Worm (Caenorhabditis elegans) whole organism, L2 larva: ENCODE measurements around the gene str-93.
A peak's percentile ranks its signal among the peaks of the same experiment; 100 is the strongest.

Experiments used
- C34F6.9 ChIP-seq: fragments of 150-350 bp; optimal IDR thresholded peaks from 2 replicates; lab custom pipeline; 2014; ENCODE audit warnings: missing biosample characterization, missing genetic modification characterization
- F13H6.1 ChIP-seq: sonication (generic microtip); optimal IDR thresholded peaks from 2 replicates; lab custom pipeline; 2016; ENCODE audit warnings: missing genetic modification characterization, missing compliant biosample characterization
- Y55F3AM.14 ChIP-seq: fragments of 200-800 bp; sonication (Bioruptor generic); optimal IDR thresholded peaks from 2 replicates; lab custom pipeline; 2018; ENCODE audit warnings: mild to moderate bottlenecking, missing genetic modification characterization, missing compliant biosample characterization
- alr-1 ChIP-seq: fragments of 150-350 bp; optimal IDR thresholded peaks from 2 replicates; lab custom pipeline; 2014; ENCODE audit warnings: missing biosample characterization, missing genetic modification characterization
- blmp-1 ChIP-seq: sonication (generic microtip); optimal IDR thresholded peaks from 2 replicates; lab custom pipeline; 2017; ENCODE audit warnings: missing genetic modification characterization, mild to moderate bottlenecking, missing compliant biosample characterization, antibody characterized with exemption, moderate library complexity; ENCODE audit not compliant: insufficient read depth
- ceh-16 ChIP-seq: fragments of 150-350 bp; optimal IDR thresholded peaks from 2 replicates; lab custom pipeline; 2014; ENCODE audit warnings: missing biosample characterization, missing genetic modification characterization
- dmd-4 ChIP-seq: sonication (generic microtip); optimal IDR thresholded peaks from 2 replicates; lab custom pipeline; 2017; ENCODE audit warnings: missing biosample characterization, missing genetic modification characterization
- egl-27 ChIP-seq: sonication (generic microtip); optimal IDR thresholded peaks from 3 replicates; lab custom pipeline; 2017; ENCODE audit warnings: missing biosample characterization, missing genetic modification reagents, missing genetic modification characterization
- elt-1 ChIP-seq: fragments of 150-350 bp; optimal IDR thresholded peaks from 2 replicates; lab custom pipeline; 2014; ENCODE audit warnings: missing biosample characterization, missing genetic modification characterization
- elt-3 ChIP-seq: sonication (generic microtip); optimal IDR thresholded peaks from 2 replicates; lab custom pipeline; 2017; ENCODE audit warnings: missing biosample characterization, missing genetic modification characterization
- fos-1 ChIP-seq: fragments of 150-350 bp; optimal IDR thresholded peaks from 2 replicates; lab custom pipeline; 2014; ENCODE audit warnings: missing biosample characterization, missing genetic modification characterization
- lin-11 ChIP-seq: fragments of 150-350 bp; sonication (generic microtip); optimal IDR thresholded peaks from 2 replicates; lab custom pipeline; 2014; ENCODE audit warnings: missing biosample characterization, missing genetic modification characterization, inconsistent platforms, mixed read lengths
- lin-13 ChIP-seq: fragments of 150-350 bp; optimal IDR thresholded peaks from 2 replicates; lab custom pipeline; 2014; ENCODE audit warnings: missing biosample characterization, missing genetic modification reagents, missing genetic modification characterization
- lsy-2 ChIP-seq, 2 experiments: fragments of 150-350 bp in 1 of 2; sonication (generic microtip) in 1 of 2; optimal IDR thresholded peaks; 2 replicates each; lab custom pipeline; 2014 to 2017; ENCODE audit warnings: missing biosample characterization in 2 of 2, missing genetic modification characterization in 2 of 2
- mab-5 ChIP-seq: fragments of 150-350 bp; optimal IDR thresholded peaks from 2 replicates; lab custom pipeline; 2014; ENCODE audit warnings: missing biosample characterization, missing genetic modification characterization
- mdl-1 ChIP-seq, 2 experiments: fragments of 150-350 bp in 1 of 2; sonication (generic microtip) in 1 of 2; optimal IDR thresholded peaks; 2 replicates each; lab custom pipeline; 2017; ENCODE audit warnings: missing biosample characterization in 2 of 2, missing genetic modification characterization in 2 of 2
- nhr-11 ChIP-seq: fragments of 150-350 bp; optimal IDR thresholded peaks from 2 replicates; lab custom pipeline; 2014; ENCODE audit warnings: missing biosample characterization, missing genetic modification characterization
- nhr-21 ChIP-seq: fragments of 150-350 bp; optimal IDR thresholded peaks from 2 replicates; lab custom pipeline; 2014; ENCODE audit warnings: missing biosample characterization, missing genetic modification characterization
- nhr-237 ChIP-seq: fragments of 150-350 bp; optimal IDR thresholded peaks from 2 replicates; lab custom pipeline; 2014; ENCODE audit warnings: missing biosample characterization, missing genetic modification characterization
- nhr-77 ChIP-seq: fragments of 150-350 bp; optimal IDR thresholded peaks from 2 replicates; lab custom pipeline; 2014; ENCODE audit warnings: missing biosample characterization, missing genetic modification characterization
- peb-1 ChIP-seq: fragments of 150-350 bp; optimal IDR thresholded peaks from 2 replicates; lab custom pipeline; 2014; ENCODE audit warnings: missing biosample characterization, missing genetic modification characterization
- skn-1 ChIP-seq: sonication (generic microtip); optimal IDR thresholded peaks from 2 replicates; lab custom pipeline; 2017; ENCODE audit warnings: missing biosample characterization, missing genetic modification characterization
- sma-3 ChIP-seq: sonication (generic microtip); optimal IDR thresholded peaks from 2 replicates; lab custom pipeline; 2016; ENCODE audit warnings: missing genetic modification reagents, missing genetic modification characterization, missing compliant biosample characterization
- sma-9 ChIP-seq, 2 experiments: fragments of 150-350 bp in 1 of 2; sonication (generic microtip) in 1 of 2; optimal IDR thresholded peaks; 2 replicates each; lab custom pipeline; 2014 to 2016; ENCODE audit warnings: missing genetic modification characterization in 2 of 2, mild to moderate bottlenecking in 1 of 2, missing biosample characterization in 1 of 2, missing compliant biosample characterization in 1 of 2, missing genetic modification reagents in 1 of 2, moderate library complexity in 1 of 2
- snpc-4 ChIP-seq: fragments of 150-350 bp; optimal IDR thresholded peaks from 2 replicates; lab custom pipeline; 2014; ENCODE audit warnings: missing biosample characterization, missing genetic modification characterization
- unc-62 ChIP-seq: fragments of 150-350 bp; optimal IDR thresholded peaks from 2 replicates; lab custom pipeline; 2014; ENCODE audit warnings: missing biosample characterization, missing genetic modification reagents, missing genetic modification characterization
- zag-1 ChIP-seq: fragments of 150-350 bp; optimal IDR thresholded peaks from 2 replicates; lab custom pipeline; 2014; ENCODE audit warnings: missing biosample characterization, missing genetic modification characterization
- ztf-1 ChIP-seq: fragments of 200-800 bp; sonication (Bioruptor generic); conservative IDR thresholded peaks from 2 replicates; pipeline ENCODE4 v1.3.6; 2022; ENCODE audit warnings: missing genetic modification characterization, missing compliant biosample characterization
- ztf-11 ChIP-seq: sonication (generic microtip); optimal IDR thresholded peaks from 2 replicates; lab custom pipeline; 2017; ENCODE audit warnings: missing biosample characterization, missing genetic modification characterization

Gene str-93

ce11 chrV:17695802-17696201 is 22.6 kb upstream of the str-93 start, which contains the start of gene Y26G10.1:
Y26G10.1 (minus strand) TSS chrV:17695902.
- TF ChIP-seq dmd-4 (no peak), elt-1 (tag; lab: Kevin White, UChicago) (no peak), F13H6.1 (tag; lab: Kevin White, UChicago) (no peak), mab-5 (tag; lab: Kevin White, UChicago) (no peak), alr-1 (tag; lab: Kevin White, UChicago) (no peak), ceh-16 (tag; lab: Kevin White, UChicago) (no peak), C34F6.9 (tag; lab: Kevin White, UChicago) (no peak), fos-1 (no peak), peb-1 (tag; lab: Kevin White, UChicago) (no peak), snpc-4 (tag; lab: Kevin White, UChicago) (no peak), lsy-2 (tag; optimal IDR thresholded peaks at IDR 0.05; lab: Kevin White, UChicago) (no peak), unc-62 (GFP tag; lab: Kevin White, UChicago) (no peak), lin-13 (GFP tag; lab: Kevin White, UChicago) (no peak), nhr-237 (no peak), ztf-1 (GFP tag; lab: Robert Waterston, UW) (no peak), nhr-11 (no peak), nhr-21 (no peak)

ce11 chrV:17694260-17694659 is 21.0 kb upstream of the str-93 start:
- TF ChIP-seq snpc-4 (tag; lab: Kevin White, UChicago): no peak
- peak; percentile 25 for TF ChIP-seq fos-1

DNA sequence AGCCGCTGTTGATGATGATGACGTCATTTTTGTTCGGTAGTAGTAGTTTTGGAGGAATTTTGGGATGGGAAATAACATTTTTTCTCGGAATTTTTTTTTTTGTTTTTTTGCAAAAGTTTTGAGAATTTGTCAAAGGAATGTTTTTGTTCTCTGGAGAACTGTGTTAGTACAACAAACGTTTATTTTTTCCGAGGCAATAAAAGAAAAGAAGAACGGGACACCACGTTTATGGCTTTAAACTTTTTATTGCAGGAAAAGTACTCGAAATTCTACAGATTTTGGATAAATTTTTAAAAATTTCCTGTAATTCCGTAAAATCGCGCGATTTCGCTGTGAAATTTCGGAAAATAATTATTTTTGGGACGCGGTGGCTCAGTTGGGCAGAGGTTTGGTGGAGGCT is 17.7 kb upstream of the str-93 start, which contains the start of gene F59A1.13:
Gene F59A1.13, minus strand, starts transcription at position 101 of the 400 bp plus-strand sequence.
- TF ChIP-seq nhr-237 (no peak), skn-1 (no peak), ceh-16 (tag; lab: Kevin White, UChicago) (no peak), ztf-11 (tag; lab: Kevin White, UChicago) (no peak), sma-3 (GFP tag; lab: Kevin White, UChicago) (no peak)

- TF ChIP-seq elt-1 (tag; lab: Kevin White, UChicago): no peak
- no peak for TF ChIP-seq ztf-1 (GFP tag; lab: Robert Waterston, UW)
- TF ChIP-seq C34F6.9 (tag; lab: Kevin White, UChicago): no peak
Measured at ce11 chrV:17686852-17687251, 13.6 kb upstream of the str-93 start, which contains the start of gene F59A1.18. F59A1.18 (minus strand) TSS chrV:17686952.

ce11 chrV:17684857-17685256 is 11.6 kb upstream of the str-93 start, which contains the start of the genes F59A1.16 and F59A1.6:
F59A1.16 (minus strand) TSS chrV:17684957.
F59A1.6 (plus strand) TSS chrV:17685141.
- no peak for TF ChIP-seq elt-3 (tag; lab: Kevin White, UChicago)
- TF ChIP-seq egl-27 (tag; lab: Kevin White, UChicago): no peak
- TF ChIP-seq blmp-1 (tag; lab: Kevin White, UChicago): no peak
- no peak for TF ChIP-seq ceh-16 (tag; lab: Kevin White, UChicago)
- no peak for TF ChIP-seq lin-13 (GFP tag; lab: Kevin White, UChicago)
- no peak for TF ChIP-seq Y55F3AM.14
- no peak for TF ChIP-seq dmd-4
- no peak for TF ChIP-seq ztf-1 (GFP tag; lab: Robert Waterston, UW)
- TF ChIP-seq nhr-77: no peak
- no peak for TF ChIP-seq zag-1

DNA sequence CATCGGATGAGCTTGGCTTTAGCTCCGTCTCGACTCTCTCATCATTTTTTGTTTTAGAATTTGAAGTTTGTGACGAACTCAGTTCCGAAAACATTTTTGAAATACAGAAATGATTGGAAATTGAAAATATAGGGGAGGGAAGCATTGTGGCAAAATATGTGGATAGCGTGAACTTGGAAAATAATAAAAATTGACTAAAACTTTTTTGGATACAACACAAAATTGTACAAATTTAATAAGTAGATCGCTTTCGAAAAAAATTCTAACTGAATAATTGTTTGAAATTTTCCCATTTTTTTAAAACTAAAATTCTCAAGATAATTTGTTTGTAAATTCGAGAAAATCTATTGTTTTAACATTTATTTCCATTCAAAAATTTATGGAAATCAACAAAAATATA is 10.5 kb upstream of the str-93 start, which contains the start of gene F59A1.15:
Gene F59A1.15, minus strand, starts transcription at position 101 of the 400 bp plus-strand sequence.
- TF ChIP-seq elt-3 (tag; lab: Kevin White, UChicago): no peak
- TF ChIP-seq lin-11: no peak
- TF ChIP-seq ztf-1 (GFP tag; lab: Robert Waterston, UW): no peak
- no peak for TF ChIP-seq unc-62 (GFP tag; lab: Kevin White, UChicago)
- no peak for TF ChIP-seq mdl-1 (tag; optimal IDR thresholded peaks at IDR 0.05; lab: Kevin White, UChicago)
- no peak for TF ChIP-seq sma-9 (GFP tag; optimal IDR thresholded peaks at IDR 0.05; lab: Kevin White, UChicago)
- no peak for TF ChIP-seq sma-9 (tag; optimal IDR thresholded peaks at IDR 0.05; lab: Kevin White, UChicago)
- TF ChIP-seq blmp-1 (tag; lab: Kevin White, UChicago): no peak
